Fruit fly (Drosophila melanogaster): ENCODE results near the gene CG43055.
A peak's percentile ranks its signal among the peaks of the same experiment; 100 is the strongest.

CG43055 gene

DNA sequence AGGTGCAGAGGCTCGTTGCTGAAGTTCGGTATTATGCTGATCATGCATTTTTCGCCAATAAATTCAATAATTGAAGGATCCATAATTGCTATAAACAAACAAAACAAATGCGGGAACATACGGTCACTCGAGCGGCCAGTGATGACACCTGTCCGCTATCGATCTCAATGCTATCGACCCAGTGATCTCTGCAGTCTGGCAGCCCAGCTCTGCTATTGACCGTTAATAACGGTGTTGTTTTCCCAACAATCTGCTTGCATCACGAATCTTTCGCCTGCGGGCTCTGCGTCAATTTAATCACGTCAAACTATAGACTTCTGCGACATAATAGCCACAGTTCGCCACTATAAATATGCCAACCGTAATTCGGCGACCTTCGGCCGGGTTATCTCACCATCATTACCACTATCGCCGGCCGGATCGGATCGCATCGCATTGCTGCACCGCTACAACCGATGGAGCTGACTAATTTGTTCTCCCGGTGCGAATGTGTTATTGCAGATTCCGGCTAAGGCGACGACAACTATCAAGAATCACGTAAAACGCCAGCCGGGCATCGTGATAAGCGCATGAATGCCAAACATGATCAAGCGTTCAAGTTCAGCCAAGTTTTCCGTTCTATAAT lies 23.9 kb upstream of the CG43055 start, which contains the start of gene Psf2:
Gene Psf2, minus strand, starts transcription at position 431 of the 625 bp plus-strand sequence.
- TF ChIP-seq Pif1B (GFP tag; optimal IDR thresholded peaks at IDR 0.05) (no peak), CG12605 (GFP tag; IDR thresholded peaks at IDR 0.05) (no peak), CG4496 (GFP tag; IDR thresholded peaks at IDR 0.05) (peak; percentile 21; the same call in 1 of the 3 replicates), Ets98B (GFP tag; IDR thresholded peaks at IDR 0.05) (no peak)

DNA sequence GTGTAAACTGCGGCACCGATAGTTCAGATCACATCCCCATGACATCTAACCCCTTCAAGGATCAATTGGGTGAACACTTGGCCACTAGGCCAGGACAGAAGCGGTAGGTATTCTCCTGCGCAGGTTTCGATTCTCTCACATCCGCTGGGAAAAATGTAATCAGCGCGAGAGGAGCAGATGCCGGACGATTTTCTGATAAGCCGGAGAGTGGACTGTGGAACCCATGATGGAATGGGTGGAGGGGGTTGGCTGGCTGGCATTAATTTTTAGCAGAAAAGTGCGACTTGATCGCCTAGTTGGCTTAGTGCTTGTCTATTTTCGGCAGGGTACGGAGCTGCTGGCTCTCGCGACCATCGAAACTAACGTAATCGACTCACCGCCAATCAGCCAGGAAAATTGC lies 22.9 kb upstream of the CG43055 start, which contains the start of gene Tps1:
Gene Tps1, plus strand, starts transcription at position 301 of the 400 bp plus-strand sequence.
- no peak for TF ChIP-seq CG32121 (GFP tag; IDR thresholded peaks at IDR 0.05)
- TF ChIP-seq CG17806 (tag; optimal IDR thresholded peaks at IDR 0.05): no peak
- TF ChIP-seq EcR (GFP tag; optimal IDR thresholded peaks at IDR 0.05): no peak
- TF ChIP-seq rn (GFP tag; IDR thresholded peaks at IDR 0.05): no peak
- TF ChIP-seq gl (tag; optimal IDR thresholded peaks at IDR 0.05): no peak

DNA sequence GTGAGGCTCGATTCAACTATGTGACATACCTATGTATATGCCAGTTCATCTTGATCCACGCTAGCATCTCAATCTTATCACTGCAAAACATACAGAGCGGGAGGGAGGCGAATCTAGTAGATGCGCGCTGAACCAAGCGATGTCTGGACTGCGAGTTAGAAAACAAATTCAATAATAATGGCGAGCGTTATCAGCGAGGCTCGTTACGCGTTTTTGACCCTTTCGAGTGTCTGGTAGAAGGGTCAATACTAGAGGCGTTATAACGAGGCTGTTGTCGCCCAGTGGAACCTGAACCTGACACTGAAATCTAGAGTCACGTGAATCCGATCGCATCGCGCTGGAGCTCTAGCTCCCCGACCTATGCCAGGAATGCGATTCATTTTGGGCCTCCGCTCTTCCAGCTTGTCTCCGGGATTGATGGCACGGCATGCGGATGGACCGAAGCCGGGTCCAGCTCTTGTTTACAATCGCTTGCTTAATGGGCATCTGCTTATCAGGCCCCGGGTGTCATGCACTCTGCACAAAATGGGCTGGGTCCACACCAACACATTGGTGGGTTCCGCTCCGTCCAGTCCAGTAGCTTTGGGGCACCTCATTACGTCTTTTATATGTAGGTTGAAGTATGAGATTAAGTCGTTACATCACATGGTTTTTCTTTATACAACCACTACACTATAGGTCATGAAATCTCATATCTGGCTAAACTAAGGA lies 21.4 kb upstream of the CG43055 start:
- TF ChIP-seq rn (GFP tag; IDR thresholded peaks at IDR 0.05) (no peak), EcR (GFP tag; optimal IDR thresholded peaks at IDR 0.05) (peak; percentile 51)

DNA sequence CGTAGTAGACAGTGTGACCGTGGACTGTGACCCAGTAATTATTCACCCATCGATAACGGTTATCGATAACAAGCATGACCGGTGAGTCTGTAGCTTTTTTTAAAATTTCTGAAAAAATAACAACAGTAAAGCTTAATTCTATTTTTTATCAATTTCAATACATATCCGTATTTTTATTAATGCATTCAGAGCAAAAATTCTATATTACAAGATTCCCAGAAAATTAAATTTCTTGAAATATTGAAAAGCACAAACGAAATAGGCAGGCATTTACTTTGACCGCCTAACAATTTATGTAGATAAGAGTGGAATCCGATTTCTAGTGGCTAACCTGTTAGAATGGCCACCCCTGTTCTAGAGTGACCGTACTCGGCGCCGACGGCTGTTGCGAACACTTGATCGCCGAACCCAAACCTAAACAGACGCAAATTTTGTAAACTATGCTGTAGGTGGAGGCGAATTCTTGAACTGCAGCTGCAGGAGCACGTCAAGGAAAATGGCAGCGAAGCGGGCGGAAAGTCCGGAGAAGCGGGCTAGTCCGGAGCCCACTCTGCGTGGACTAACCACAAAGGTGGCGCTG lies 17.0 kb upstream of the CG43055 start, which contains the start of gene CG3652:
Gene CG3652, minus strand, starts transcription at position 35 of the 580 bp plus-strand sequence.
- TF ChIP-seq CG14655 (GFP tag; optimal IDR thresholded peaks at IDR 0.05): no peak
- TF ChIP-seq CG4496 (GFP tag; IDR thresholded peaks at IDR 0.05): no peak
- no peak for TF ChIP-seq fd96Ca (GFP tag; IDR thresholded peaks at IDR 0.05)
- TF ChIP-seq CG10348 (GFP tag; IDR thresholded peaks at IDR 0.05): no peak
- no peak for TF ChIP-seq rn (GFP tag; IDR thresholded peaks at IDR 0.05)
- TF ChIP-seq CG9948 (tag; optimal IDR thresholded peaks at IDR 0.05): no peak
- TF ChIP-seq CG13204 (GFP tag; optimal IDR thresholded peaks at IDR 0.05): no peak
- TF ChIP-seq CG8159 (tag; optimal IDR thresholded peaks at IDR 0.05): no peak
- no peak for TF ChIP-seq CG17806 (tag; optimal IDR thresholded peaks at IDR 0.05)
- TF ChIP-seq gl (tag; optimal IDR thresholded peaks at IDR 0.05): no peak
- no peak for TF ChIP-seq Snoo (tag; optimal IDR thresholded peaks at IDR 0.05)

DNA sequence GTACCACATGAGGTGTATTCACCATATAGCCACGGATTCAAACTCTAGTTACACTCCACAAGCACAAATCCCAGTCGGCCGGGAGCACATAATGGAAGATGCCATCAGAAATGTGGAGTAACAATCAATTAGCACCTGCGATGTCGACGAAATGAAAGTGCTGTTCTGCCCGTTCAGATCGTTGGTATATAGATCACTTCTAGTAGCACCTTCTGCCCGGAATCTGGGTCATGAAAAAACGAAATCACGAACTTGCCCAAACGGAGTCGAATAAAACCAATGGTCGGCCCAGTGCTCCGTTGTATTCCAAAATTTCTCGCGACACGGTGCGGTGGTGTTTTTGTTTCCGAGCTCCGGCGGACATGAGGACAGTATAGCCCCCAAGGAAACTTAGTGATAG lies 10.3 kb upstream of the CG43055 start, which contains the start of gene CG33003:
Gene CG33003, plus strand, starts transcription at position 301 of the 400 bp plus-strand sequence.
- TF ChIP-seq fd96Ca (GFP tag; IDR thresholded peaks at IDR 0.05): no peak
- TF ChIP-seq CG9948 (tag; optimal IDR thresholded peaks at IDR 0.05): no peak
- TF ChIP-seq CG4496 (GFP tag; IDR thresholded peaks at IDR 0.05): no peak
- TF ChIP-seq CG8301 (tag; optimal IDR thresholded peaks at IDR 0.05): no peak

DNA sequence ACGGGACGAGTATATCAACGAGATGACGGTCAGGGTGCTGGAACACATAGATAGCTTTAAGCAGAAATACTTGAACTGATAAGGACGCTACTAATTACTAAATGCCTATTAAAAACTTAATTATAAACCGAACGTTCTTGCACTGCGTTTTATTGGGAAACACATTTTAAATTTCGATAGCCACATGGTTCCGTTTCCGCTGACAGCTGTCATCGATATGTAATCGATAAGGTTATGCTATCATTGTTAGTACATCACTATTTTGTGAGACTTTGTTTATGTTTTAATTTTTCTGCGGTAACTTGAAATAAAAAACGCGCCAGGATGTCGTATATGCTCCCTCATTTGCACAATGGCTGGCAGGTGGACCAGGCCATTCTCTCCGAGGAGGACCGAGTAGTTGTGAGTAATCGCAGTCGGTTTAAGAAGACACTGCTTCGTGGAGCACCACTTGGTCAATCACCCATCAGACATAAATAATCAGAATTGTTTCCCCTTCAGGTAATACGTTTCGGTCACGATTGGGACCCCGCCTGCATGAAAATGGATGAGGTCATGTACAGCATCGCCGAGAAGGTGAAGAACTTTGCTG lies 7.8 kb upstream of the CG43055 start, which contains the start of gene Dim1:
Gene Dim1, plus strand, starts transcription at position 239 of the 592 bp plus-strand sequence.
- TF ChIP-seq CG15710 (tag; optimal IDR thresholded peaks at IDR 0.05): no peak
- peak; percentile 37; the same call in 1 of the 2 replicates for TF ChIP-seq CG12605 (GFP tag; IDR thresholded peaks at IDR 0.05)
- TF ChIP-seq CG4496 (GFP tag; IDR thresholded peaks at IDR 0.05): peak; percentile 57; the same call in 2 of the 3 replicates

DNA sequence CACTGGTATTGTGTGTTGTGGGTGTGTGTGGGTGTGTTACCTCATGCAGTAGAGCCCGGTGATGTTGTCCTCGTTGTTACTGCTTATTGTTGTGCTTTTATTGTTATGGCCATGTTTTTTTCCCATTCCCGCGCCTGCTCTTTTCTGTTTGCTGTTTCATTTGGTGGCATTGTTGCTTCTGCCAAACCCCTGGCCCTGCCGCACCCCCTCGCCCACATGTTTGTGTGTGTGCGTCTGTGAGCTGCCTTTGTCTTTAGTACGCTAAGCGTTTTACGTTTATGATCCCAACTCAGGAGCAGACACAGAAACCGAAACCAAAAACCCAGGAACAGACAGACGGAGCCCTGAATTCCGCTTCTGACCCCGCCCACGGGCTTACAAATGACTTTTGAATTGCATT lies 3.1 kb downstream of the CG43055 start:
- TF ChIP-seq Snoo (tag; optimal IDR thresholded peaks at IDR 0.05) (no peak), CG4496 (GFP tag; IDR thresholded peaks at IDR 0.05) (no peak), CG8301 (tag; optimal IDR thresholded peaks at IDR 0.05) (no peak)

- peak; percentile 58 for TF ChIP-seq CG15710 (tag; optimal IDR thresholded peaks at IDR 0.05)
- no peak for TF ChIP-seq CG12605 (GFP tag; IDR thresholded peaks at IDR 0.05)
- TF ChIP-seq CG8159 (tag; optimal IDR thresholded peaks at IDR 0.05): peak; percentile 65
- 0 out of 3 replicates have a peak, but pooled peaks have one; percentile 35 for TF ChIP-seq fd96Ca (GFP tag; IDR thresholded peaks at IDR 0.05)
- TF ChIP-seq rn (GFP tag; IDR thresholded peaks at IDR 0.05): no peak
- peak; percentile 35 for TF ChIP-seq CG32121 (GFP tag; IDR thresholded peaks at IDR 0.05)
- TF ChIP-seq CG34367 (tag; optimal IDR thresholded peaks at IDR 0.05): peak; percentile 23
- TF ChIP-seq CG4496 (GFP tag; IDR thresholded peaks at IDR 0.05): peak; percentile 43; the same call in 1 of the 3 replicates
- TF ChIP-seq CG8301 (tag; optimal IDR thresholded peaks at IDR 0.05): no peak
- peak; percentile 50 for TF ChIP-seq Pif1A (GFP tag; optimal IDR thresholded peaks at IDR 0.05)
- peak; percentile 54 for TF ChIP-seq CG14655 (GFP tag; optimal IDR thresholded peaks at IDR 0.05)
These were observed 5.1 kb downstream of the CG43055 start for dm6 chr2L:4416089-4416488.

All from whole organism, pupa.